Fruit fly (Drosophila melanogaster) whole organism, embryonic: Measurements from ENCODE around the gene Syx13.

Experiments
- Ada2b ChIP-seq: fragments of 200-800 bp; sonication (Bioruptor generic); IDR thresholded peaks from 2 replicates; pipeline ENCODE4 v1.3.6; 2022; ENCODE audit warnings: missing biosample characterization, missing genetic modification characterization
- Antp ChIP-seq: fragments of 200-800 bp; sonication (Bioruptor generic); optimal IDR thresholded peaks from 3 replicates; lab custom pipeline; 2016; ENCODE audit warnings: missing biosample characterization, missing genetic modification characterization
- Asciz ChIP-seq: fragments of 200-800 bp; sonication (Bioruptor generic); optimal IDR thresholded peaks from 2 replicates; lab custom pipeline; 2017; ENCODE audit warnings: missing biosample characterization, mild to moderate bottlenecking, missing genetic modification characterization, missing genetic modification reagents
- Awh ChIP-seq: fragments of 200-800 bp; sonication (Bioruptor generic); IDR thresholded peaks from 2 replicates; pipeline ENCODE4, ENCODE4 v1.3.6; 2022; ENCODE audit warnings: missing biosample characterization, missing genetic modification characterization
- CG10209 ChIP-seq: fragments of 200-800 bp; sonication (Bioruptor generic); optimal IDR thresholded peaks from 3 replicates; lab custom pipeline; 2017; ENCODE audit warnings: missing biosample characterization, mild to moderate bottlenecking, missing genetic modification characterization, missing genetic modification reagents
- CG11398 ChIP-seq: fragments of 200-800 bp; sonication (Bioruptor generic); optimal IDR thresholded peaks from 2 replicates; lab custom pipeline; 2016; ENCODE audit warnings: missing biosample characterization, missing genetic modification characterization
- CG12155 ChIP-seq: fragments of 200-800 bp; sonication (Bioruptor generic); optimal IDR thresholded peaks from 3 replicates; lab custom pipeline; 2016; ENCODE audit warnings: missing biosample characterization, missing genetic modification characterization
- CG14441 ChIP-seq: fragments of 200-800 bp; sonication (Bioruptor generic); IDR thresholded peaks from 2 replicates; pipeline ENCODE4 v1.3.6; 2022; ENCODE audit warnings: missing biosample characterization, missing genetic modification characterization
- CG15514 ChIP-seq: fragments of 200-800 bp; sonication (Bioruptor generic); optimal IDR thresholded peaks from 3 replicates; lab custom pipeline; 2017; ENCODE audit warnings: missing biosample characterization, missing genetic modification characterization, mild to moderate bottlenecking, moderate library complexity, missing genetic modification reagents
- CG16813 ChIP-seq: fragments of 200-800 bp; sonication (Bioruptor generic); IDR thresholded peaks from 3 replicates; pipeline ENCODE4 v1.3.6; 2022; ENCODE audit warnings: missing biosample characterization, missing genetic modification characterization; ENCODE audit not compliant: partially characterized antibody
- CG16863 ChIP-seq: fragments of 200-800 bp; sonication (Bioruptor generic); optimal IDR thresholded peaks from 3 replicates; lab custom pipeline; 2016; ENCODE audit warnings: missing biosample characterization, missing genetic modification characterization
- CG17361 ChIP-seq: fragments of 200-800 bp; sonication (Bioruptor generic); IDR thresholded peaks from 3 replicates; pipeline ENCODE4 v1.3.6; 2022; ENCODE audit warnings: missing biosample characterization, missing genetic modification characterization
- CG17612 ChIP-seq: fragments of 200-800 bp; sonication (Bioruptor generic); IDR thresholded peaks from 2 replicates; pipeline ENCODE4 v1.3.6; 2022; ENCODE audit warnings: missing biosample characterization, missing genetic modification characterization
- CG1832 ChIP-seq: fragments of 200-800 bp; sonication (Bioruptor generic); optimal IDR thresholded peaks from 2 replicates; lab custom pipeline; 2017; ENCODE audit warnings: missing biosample characterization, mild to moderate bottlenecking, missing genetic modification characterization, inconsistent platforms
- CG2116 ChIP-seq: fragments of 200-800 bp; sonication (Bioruptor generic); optimal IDR thresholded peaks from 3 replicates; lab custom pipeline; 2018; ENCODE audit warnings: missing biosample characterization, mild to moderate bottlenecking, missing genetic modification characterization
- CG30431 ChIP-seq: fragments of 200-800 bp; sonication (Bioruptor generic); optimal IDR thresholded peaks from 2 replicates; lab custom pipeline; 2017; ENCODE audit warnings: missing biosample characterization, missing genetic modification characterization
- CG3163 ChIP-seq: fragments of 200-800 bp; sonication (Bioruptor generic); optimal IDR thresholded peaks from 3 replicates; lab custom pipeline; 2016; ENCODE audit warnings: missing biosample characterization, missing genetic modification characterization
- CG4820 ChIP-seq: fragments of 200-800 bp; sonication (Bioruptor generic); optimal IDR thresholded peaks from 3 replicates; lab custom pipeline; 2016; ENCODE audit warnings: missing biosample characterization, missing genetic modification characterization
- CG4854 ChIP-seq: fragments of 200-800 bp; sonication (Bioruptor generic); optimal IDR thresholded peaks from 2 replicates; lab custom pipeline; 2016; ENCODE audit warnings: missing biosample characterization, missing genetic modification characterization, inconsistent platforms
- CG6254 ChIP-seq: fragments of 200-800 bp; sonication (Bioruptor generic); optimal IDR thresholded peaks from 3 replicates; lab custom pipeline; 2017; ENCODE audit warnings: mild to moderate bottlenecking, missing biosample characterization, missing genetic modification reagents, missing genetic modification characterization
- CG6854 ChIP-seq: fragments of 200-800 bp; sonication (Bioruptor generic); optimal IDR thresholded peaks from 3 replicates; lab custom pipeline; 2017; ENCODE audit warnings: missing biosample characterization, mild to moderate bottlenecking, missing genetic modification characterization
- CG9609 ChIP-seq: fragments of 200-800 bp; sonication (Bioruptor generic); optimal IDR thresholded peaks from 3 replicates; lab custom pipeline; 2016; ENCODE audit warnings: missing biosample characterization, missing genetic modification characterization
- Dbx ChIP-seq: fragments of 200-800 bp; sonication (Bioruptor generic); IDR thresholded peaks from 3 replicates; pipeline ENCODE4 v1.3.6; 2022; ENCODE audit warnings: missing biosample characterization, missing genetic modification characterization
- Drgx ChIP-seq: fragments of 200-800 bp; sonication (Bioruptor generic); IDR thresholded peaks from 2 replicates; pipeline ENCODE4 v1.3.6; 2022; ENCODE audit warnings: missing biosample characterization, missing genetic modification characterization
- ERR ChIP-seq: fragments of 200-800 bp; sonication (Bioruptor generic); optimal IDR thresholded peaks from 2 replicates; lab custom pipeline; 2016; ENCODE audit warnings: missing biosample characterization, missing genetic modification characterization
- Hsf ChIP-seq: fragments of 200-800 bp; sonication (Bioruptor generic); optimal IDR thresholded peaks from 3 replicates; lab custom pipeline; 2016; ENCODE audit warnings: missing biosample characterization, missing genetic modification characterization
- PHDP ChIP-seq: fragments of 200-800 bp; sonication (Bioruptor generic); optimal IDR thresholded peaks from 3 replicates; lab custom pipeline; 2018; ENCODE audit warnings: missing biosample characterization, mild to moderate bottlenecking, missing genetic modification characterization, moderate library complexity
- Pdp1 ChIP-seq, 2 experiments: fragments of 200-800 bp; sonication (Bioruptor generic); optimal IDR thresholded peaks; 3 replicates each; lab custom pipeline; 2016; ENCODE audit warnings: missing biosample characterization in 2 of 2, missing genetic modification characterization in 2 of 2, mild to moderate bottlenecking in 1 of 2, moderate library complexity in 1 of 2
- Ptx1 ChIP-seq: fragments of 200-800 bp; sonication (Bioruptor generic); IDR thresholded peaks from 2 replicates; pipeline ENCODE4 v1.3.6; 2022; ENCODE audit warnings: missing biosample characterization, missing genetic modification characterization
- Six4 ChIP-seq: fragments of 200-800 bp; sonication (Bioruptor generic); optimal IDR thresholded peaks from 2 replicates; lab custom pipeline; 2016; ENCODE audit warnings: missing biosample characterization, missing genetic modification characterization
- Taf1 ChIP-seq: fragments of 200-800 bp; sonication (Bioruptor generic); IDR thresholded peaks from 2 replicates; pipeline ENCODE4 v1.3.6; 2022; ENCODE audit warnings: missing biosample characterization, missing genetic modification characterization
- Xbp1 ChIP-seq: fragments of 200-800 bp; sonication (Bioruptor generic); optimal IDR thresholded peaks from 3 replicates; lab custom pipeline; 2016; ENCODE audit warnings: missing biosample characterization, mild to moderate bottlenecking, missing genetic modification characterization
- al ChIP-seq: fragments of 200-800 bp; sonication (Bioruptor generic); IDR thresholded peaks from 2 replicates; pipeline ENCODE4 v1.3.6; 2022; ENCODE audit warnings: missing biosample characterization, missing genetic modification characterization
- az2 ChIP-seq: fragments of 200-800 bp; sonication (Bioruptor generic); optimal IDR thresholded peaks from 3 replicates; lab custom pipeline; 2016; ENCODE audit warnings: missing biosample characterization, missing genetic modification characterization
- bbx ChIP-seq: fragments of 200-800 bp; sonication (Bioruptor generic); IDR thresholded peaks from 2 replicates; pipeline ENCODE4 v1.3.6; 2022; ENCODE audit warnings: missing biosample characterization, missing genetic modification characterization; ENCODE audit not compliant: partially characterized antibody
- bcd ChIP-seq: fragments of 200-800 bp; sonication (Bioruptor generic); optimal IDR thresholded peaks from 2 replicates; lab custom pipeline; 2017; ENCODE audit warnings: missing biosample characterization, mild to moderate bottlenecking, missing genetic modification characterization
- chinmo ChIP-seq: fragments of 200-800 bp; sonication (Bioruptor generic); IDR thresholded peaks from 4 replicates; pipeline ENCODE4 v1.3.6; 2022; ENCODE audit warnings: missing biosample characterization, missing genetic modification characterization; ENCODE audit not compliant: partially characterized antibody
- corto ChIP-seq: fragments of 200-800 bp; sonication (Bioruptor generic); optimal IDR thresholded peaks from 2 replicates; lab custom pipeline; 2016; ENCODE audit warnings: missing biosample characterization, mild to moderate bottlenecking, missing genetic modification characterization, moderate library complexity
- fd96Cb ChIP-seq: fragments of 200-800 bp; sonication (Bioruptor generic); optimal IDR thresholded peaks from 2 replicates; lab custom pipeline; 2018; ENCODE audit warnings: missing biosample characterization, mild to moderate bottlenecking, missing genetic modification characterization, moderate library complexity
- gsb ChIP-seq: fragments of 200-800 bp; sonication (Bioruptor generic); IDR thresholded peaks from 2 replicates; pipeline ENCODE4 v1.3.6; 2022; ENCODE audit warnings: missing biosample characterization, missing genetic modification characterization
- klu ChIP-seq: fragments of 200-800 bp; sonication (Bioruptor generic); IDR thresholded peaks from 2 replicates; pipeline ENCODE4 v1.3.6; 2022; ENCODE audit warnings: missing biosample characterization, missing genetic modification characterization
- mam ChIP-seq: fragments of 200-800 bp; sonication (Bioruptor generic); optimal IDR thresholded peaks from 3 replicates; lab custom pipeline; 2016; ENCODE audit warnings: missing biosample characterization, missing genetic modification characterization
- p53 ChIP-seq: fragments of 200-800 bp; sonication (Bioruptor generic); optimal IDR thresholded peaks from 2 replicates; lab custom pipeline; 2016; ENCODE audit warnings: missing biosample characterization, missing genetic modification characterization
- ranshi ChIP-seq: fragments of 200-800 bp; sonication (Bioruptor generic); IDR thresholded peaks from 2 replicates; pipeline ENCODE4 v1.3.6; 2022; ENCODE audit warnings: missing biosample characterization, missing genetic modification characterization
- scrt ChIP-seq: fragments of 200-800 bp; sonication (Bioruptor generic); optimal IDR thresholded peaks from 2 replicates; lab custom pipeline; 2018; ENCODE audit warnings: missing biosample characterization, mild to moderate bottlenecking, missing genetic modification characterization, moderate library complexity
- slou ChIP-seq: fragments of 200-800 bp; sonication (Bioruptor generic); optimal IDR thresholded peaks from 3 replicates; lab custom pipeline; 2016; ENCODE audit warnings: missing biosample characterization, missing genetic modification characterization
- ssp ChIP-seq: fragments of 200-800 bp; sonication (Bioruptor generic); IDR thresholded peaks from 2 replicates; pipeline ENCODE4 v1.3.6; 2022; ENCODE audit warnings: missing biosample characterization, missing genetic modification characterization
- trem ChIP-seq: fragments of 200-800 bp; optimal IDR thresholded peaks from 3 replicates; lab custom pipeline; 2019; ENCODE audit warnings: missing biosample characterization, mild to moderate bottlenecking, missing genetic modification characterization, moderate library complexity
- tx ChIP-seq: fragments of 200-800 bp; sonication (Bioruptor generic); optimal IDR thresholded peaks from 2 replicates; lab custom pipeline; 2016; ENCODE audit warnings: missing biosample characterization, missing genetic modification characterization
- vnd ChIP-seq: fragments of 200-800 bp; sonication (Bioruptor generic); IDR thresholded peaks from 3 replicates; pipeline ENCODE4 v1.3.6; 2022; ENCODE audit warnings: missing biosample characterization, missing genetic modification characterization; ENCODE audit not compliant: partially characterized antibody
- zfh1 ChIP-seq: fragments of 200-800 bp; sonication (Bioruptor generic); IDR thresholded peaks from 3 replicates; pipeline ENCODE4 v1.3.6; 2022; ENCODE audit warnings: missing biosample characterization, missing genetic modification characterization

Gene Syx13

DNA sequence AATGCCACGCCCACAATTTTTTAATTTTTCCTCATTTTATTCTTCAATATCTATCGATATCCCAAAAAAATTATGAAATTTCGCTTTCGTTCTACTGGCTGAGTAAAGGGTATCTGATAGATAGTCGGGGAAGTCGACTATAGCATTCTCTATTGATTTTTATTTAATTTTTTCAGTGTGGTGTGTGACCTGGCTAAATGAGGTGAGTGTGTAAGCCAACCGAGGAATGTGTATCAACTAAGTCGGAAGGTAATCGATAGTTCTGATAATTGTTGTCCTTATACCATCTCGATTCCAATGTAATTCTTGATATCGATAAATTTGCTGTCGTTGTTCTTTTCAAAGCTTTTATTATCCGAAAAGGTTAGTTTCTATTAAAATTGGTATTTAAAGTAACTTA lies 37.7 kb upstream of the Syx13 start, which contains the start of gene CG11263 (continued):
- no peak for TF ChIP-seq Awh (GFP tag; lab: Robert Waterston, UW)
- peak; percentile 2 for TF ChIP-seq scrt (GFP tag; lab: Kevin White, UChicago)
- TF ChIP-seq zfh1 (GFP tag; lab: Robert Waterston, UW) = peak; percentile 73; the same call in 2 of the 3 replicates
- peak; percentile 36 for TF ChIP-seq az2 (GFP tag; lab: Kevin White, UChicago)
- no peak for TF ChIP-seq Drgx
- TF ChIP-seq CG3163 (GFP tag; lab: Kevin White, UChicago) = peak; percentile 37
- TF ChIP-seq CG2116 (GFP tag; lab: Kevin White, UChicago) = peak; percentile 59
- TF ChIP-seq Asciz = no peak
- TF ChIP-seq CG4854 (GFP tag; lab: Kevin White, UChicago) = peak; percentile 50
- TF ChIP-seq Antp (GFP tag; lab: Kevin White, UChicago) = peak; percentile 67
- peak; percentile 39 for TF ChIP-seq bcd (GFP tag; lab: Kevin White, UChicago)
- peak; percentile 7 for TF ChIP-seq CG30431 (GFP tag; lab: Kevin White, UChicago)
- no peak for TF ChIP-seq corto (GFP tag; lab: Kevin White, UChicago)
- TF ChIP-seq CG4820 = peak; percentile 43
- peak in 1 of 2 experiments; percentile 31 for TF ChIP-seq Pdp1 (GFP tag; optimal IDR thresholded peaks at IDR 0.05; lab: Kevin White, UChicago)
- TF ChIP-seq Six4 (GFP tag; lab: Kevin White, UChicago) = peak; percentile 6
- peak; percentile 69 for TF ChIP-seq CG15514 (GFP tag; lab: Kevin White, UChicago)
- TF ChIP-seq fd96Cb (tag; lab: Kevin White, UChicago) = no peak
- TF ChIP-seq Hsf = peak; percentile 70
- TF ChIP-seq al (GFP tag; lab: Robert Waterston, UW) = peak; percentile 22; the same call in 1 of the 2 replicates
- 0 out of 2 replicates have a peak, but pooled peaks have one; percentile 51 for TF ChIP-seq ranshi (GFP tag; lab: Robert Waterston, UW)
- TF ChIP-seq Taf1 (GFP tag; lab: Robert Waterston, UW) = peak; percentile 54; the same call in 1 of the 2 replicates
- peak; percentile 64 for TF ChIP-seq slou
- no peak for TF ChIP-seq CG1832 (GFP tag; lab: Kevin White, UChicago)
- peak; percentile 73 for TF ChIP-seq Xbp1 (GFP tag; lab: Kevin White, UChicago)
- TF ChIP-seq Ptx1 (GFP tag; lab: Robert Waterston, UW) = peak; percentile 53; the same call in 1 of the 2 replicates
- peak; percentile 37; the same call in 1 of the 3 replicates for TF ChIP-seq CG17361 (GFP tag; lab: Robert Waterston, UW)
- TF ChIP-seq gsb = no peak
- TF ChIP-seq trem (tag; lab: Kevin White, UChicago) = peak; percentile 41
- TF ChIP-seq CG9609 (GFP tag; lab: Kevin White, UChicago) = peak; percentile 18
- TF ChIP-seq CG16813 (GFP tag; lab: Robert Waterston, UW) = peak; percentile 86
- peak; percentile 45 for TF ChIP-seq PHDP
- TF ChIP-seq klu (GFP tag; lab: Robert Waterston, UW) = no peak
- TF ChIP-seq p53 (GFP tag; lab: Kevin White, UChicago) = peak; percentile 29
- TF ChIP-seq vnd (GFP tag; lab: Robert Waterston, UW) = peak; percentile 75
- peak; percentile 73 for TF ChIP-seq Dbx
- peak; percentile 56 for TF ChIP-seq tx (GFP tag; lab: Kevin White, UChicago)
- TF ChIP-seq CG16863 = peak; percentile 7
- peak; percentile 23; the same call in 1 of the 2 replicates for TF ChIP-seq Ada2b (GFP tag; lab: Robert Waterston, UW)
- 0 out of 2 replicates have a peak, but pooled peaks have one; percentile 26 for TF ChIP-seq CG14441 (GFP tag; lab: Robert Waterston, UW)
- peak; percentile 14 for TF ChIP-seq CG11398 (GFP tag; lab: Kevin White, UChicago)
- TF ChIP-seq ERR (GFP tag; lab: Kevin White, UChicago) = no peak
- no peak for TF ChIP-seq CG17612
- TF ChIP-seq CG6854 = no peak
- peak; percentile 77; the same call in 2 of the 4 replicates for TF ChIP-seq chinmo (GFP tag; lab: Robert Waterston, UW)
- no peak for TF ChIP-seq CG6254 (GFP tag; lab: Kevin White, UChicago)
- TF ChIP-seq mam (GFP tag; lab: Kevin White, UChicago) = peak; percentile 71
- TF ChIP-seq CG10209 = peak; percentile 19
- TF ChIP-seq ssp (GFP tag; lab: Robert Waterston, UW) = peak; percentile 36; the same call in 1 of the 2 replicates
- peak; percentile 84 for TF ChIP-seq bbx (GFP tag; lab: Robert Waterston, UW)
- TF ChIP-seq CG12155 (GFP tag; lab: Kevin White, UChicago) = peak; percentile 37
